Fruit fly (Drosophila melanogaster): ENCODE measurements around the gene CG6833.

CG6833 gene

dm6 chr3L:14001658-14002523 lies 49.1 kb upstream of the CG6833 start, which contains the start of the genes Nprl3 and upSET (continued):
- no peak for TF ChIP-seq PHDP (tag; optimal IDR thresholded peaks at IDR 0.05)
- TF ChIP-seq pzg (GFP tag; optimal IDR thresholded peaks at IDR 0.05), result peak; percentile 85
- no peak for TF ChIP-seq CG13424 (tag; optimal IDR thresholded peaks at IDR 0.05)
- no peak for TF ChIP-seq CG2199 (GFP tag; IDR thresholded peaks at IDR 0.05)
- no peak for TF ChIP-seq CG3281 (GFP tag; optimal IDR thresholded peaks at IDR 0.05)
- peak; percentile 90 for TF ChIP-seq CG10321 (GFP tag; IDR thresholded peaks at IDR 0.05)
- no peak for TF ChIP-seq dmrt11E (tag; optimal IDR thresholded peaks at IDR 0.05)
- no peak for TF ChIP-seq ranshi (GFP tag; IDR thresholded peaks at IDR 0.05)
- TF ChIP-seq ci (GFP tag; IDR thresholded peaks at IDR 0.05), result no peak; the same call in 2 of the 3 replicates
- no peak for TF ChIP-seq E2f1 (GFP tag; IDR thresholded peaks at IDR 0.05)
- no peak for TF ChIP-seq fu2 (GFP tag; optimal IDR thresholded peaks at IDR 0.05)
- TF ChIP-seq CG13287 (GFP tag; IDR thresholded peaks at IDR 0.05; ENCODE audit: partially characterized antibody), result peak; percentile 88
- TF ChIP-seq CG17912 (GFP tag; optimal IDR thresholded peaks at IDR 0.05), result peak; percentile 26
- no peak for TF ChIP-seq chif (GFP tag; optimal IDR thresholded peaks at IDR 0.05)
- no peak for TF ChIP-seq CG16863 (GFP tag; optimal IDR thresholded peaks at IDR 0.05)
- no peak for TF ChIP-seq CG12155 (GFP tag; optimal IDR thresholded peaks at IDR 0.05)
- TF ChIP-seq Lhr (GFP tag; optimal IDR thresholded peaks at IDR 0.05), result peak; percentile 33
- peak; percentile 81 for TF ChIP-seq CG34224 (GFP tag; IDR thresholded peaks at IDR 0.05; ENCODE audit: partially characterized antibody)
- TF ChIP-seq Dip2 (GFP tag; IDR thresholded peaks at IDR 0.05), result no peak
- peak; percentile 78 for TF ChIP-seq onecut (GFP tag; IDR thresholded peaks at IDR 0.05)
- TF ChIP-seq Lim3 (GFP tag; IDR thresholded peaks at IDR 0.05), result no peak
- no peak for TF ChIP-seq pum (GFP tag; optimal IDR thresholded peaks at IDR 0.05)
- no peak for TF ChIP-seq al (GFP tag; IDR thresholded peaks at IDR 0.05)
- TF ChIP-seq Poxn (GFP tag; IDR thresholded peaks at IDR 0.05), result no peak
- no peak for TF ChIP-seq H2.0 (GFP tag; IDR thresholded peaks at IDR 0.05)
- peak; percentile 73 for TF ChIP-seq CG2129 (GFP tag; IDR thresholded peaks at IDR 0.05; ENCODE audit: partially characterized antibody)
- no peak for TF ChIP-seq NK7.1 (GFP tag; optimal IDR thresholded peaks at IDR 0.05)
- no peak for TF ChIP-seq Nf-YB (GFP tag; optimal IDR thresholded peaks at IDR 0.05)
- TF ChIP-seq stc (GFP tag; IDR thresholded peaks at IDR 0.05), result no peak
- no peak for TF ChIP-seq CG17568 (GFP tag; optimal IDR thresholded peaks at IDR 0.05)
- peak; percentile 91 for TF ChIP-seq CG16813 (GFP tag; IDR thresholded peaks at IDR 0.05; ENCODE audit: partially characterized antibody)
- peak; percentile 24; the same call in 1 of the 2 replicates for TF ChIP-seq MBD-R2 (GFP tag; IDR thresholded peaks at IDR 0.05)
- TF ChIP-seq CG12071 (GFP tag; optimal IDR thresholded peaks at IDR 0.05), result no peak
- peak; percentile 87 for TF ChIP-seq Elba2 (GFP tag; optimal IDR thresholded peaks at IDR 0.05)
- no peak for TF ChIP-seq CG18619 (GFP tag; optimal IDR thresholded peaks at IDR 0.05)
- no peak for TF ChIP-seq ac (GFP tag; optimal IDR thresholded peaks at IDR 0.05)
- TF ChIP-seq Xrp1 (GFP tag; IDR thresholded peaks at IDR 0.05), result no peak; the same call in 1 of the 2 replicates
- TF ChIP-seq CG16815 (GFP tag; optimal IDR thresholded peaks at IDR 0.05), result no peak
- no peak for TF ChIP-seq toy (GFP tag; IDR thresholded peaks at IDR 0.05)
- peak; percentile 69; the same call in 1 of the 2 replicates for TF ChIP-seq ato (GFP tag; IDR thresholded peaks at IDR 0.05; ENCODE audit: partially characterized antibody)
- TF ChIP-seq kni (GFP tag; optimal IDR thresholded peaks at IDR 0.05), result no peak
- peak; percentile 52 for TF ChIP-seq CoRest (tag; optimal IDR thresholded peaks at IDR 0.05)
- peak; percentile 59 for TF ChIP-seq CG30020 (tag; optimal IDR thresholded peaks at IDR 0.05)
- no peak for TF ChIP-seq emc (GFP tag; optimal IDR thresholded peaks at IDR 0.05)
- peak; percentile 70 for TF ChIP-seq CG15514 (GFP tag; optimal IDR thresholded peaks at IDR 0.05)
- no peak for TF ChIP-seq lola (GFP tag; optimal IDR thresholded peaks at IDR 0.05)
- no peak for TF ChIP-seq jing (GFP tag; optimal IDR thresholded peaks at IDR 0.05)
- TF ChIP-seq CG2678 (tag; optimal IDR thresholded peaks at IDR 0.05), result peak; percentile 14
- no peak for TF ChIP-seq Ets65A (GFP tag)

Measured in whole organism, embryonic.